Worm (Caenorhabditis elegans) whole organism, midembryonic: Measurements from ENCODE around the gene nrde-4.

Experiments used
- T22C8.4 ChIP-seq: fragments of 200-800 bp; sonication (Bioruptor generic); IDR thresholded peaks from 2 replicates; pipeline ENCODE4 v1.3.6; 2022; ENCODE audit warnings: missing genetic modification characterization, missing compliant biosample characterization
- cog-1 ChIP-seq: sonication (generic microtip); optimal IDR thresholded peaks from 2 replicates; lab custom pipeline; 2016; ENCODE audit warnings: missing genetic modification characterization, missing compliant biosample characterization
- flt-1 ChIP-seq: fragments of 200-800 bp; sonication (Bioruptor generic); IDR thresholded peaks from 2 replicates; pipeline ENCODE4 v1.3.6; 2022; ENCODE audit warnings: missing genetic modification characterization, missing compliant biosample characterization
- klf-2 ChIP-seq: fragments of 200-800 bp; sonication (Bioruptor generic); conservative IDR thresholded peaks from 2 replicates; pipeline ENCODE4 v1.3.6; 2022; ENCODE audit warnings: missing genetic modification reagents, missing genetic modification characterization, missing compliant biosample characterization
- med-1 ChIP-seq: sonication (generic microtip); optimal IDR thresholded peaks from 2 replicates; lab custom pipeline; 2017; ENCODE audit warnings: missing genetic modification characterization, mild to moderate bottlenecking, missing compliant biosample characterization, antibody characterized with exemption, missing genetic modification reagents; ENCODE audit not compliant: insufficient read depth
- ref-1 ChIP-seq: fragments of 200-800 bp; sonication (Bioruptor generic); conservative IDR thresholded peaks from 2 replicates; pipeline ENCODE4 v1.3.6; 2022; ENCODE audit warnings: missing genetic modification reagents, missing genetic modification characterization, missing compliant biosample characterization
- tab-1 ChIP-seq: fragments of 200-800 bp; sonication (Bioruptor generic); IDR thresholded peaks from 2 replicates; pipeline ENCODE4 v1.3.6; 2022; ENCODE audit warnings: missing genetic modification characterization, missing compliant biosample characterization
- ztf-23 ChIP-seq: fragments of 200-800 bp; sonication (Bioruptor generic); IDR thresholded peaks from 2 replicates; pipeline ENCODE4 v1.3.6; 2022; ENCODE audit warnings: missing genetic modification reagents, missing genetic modification characterization, missing compliant biosample characterization

DNA sequence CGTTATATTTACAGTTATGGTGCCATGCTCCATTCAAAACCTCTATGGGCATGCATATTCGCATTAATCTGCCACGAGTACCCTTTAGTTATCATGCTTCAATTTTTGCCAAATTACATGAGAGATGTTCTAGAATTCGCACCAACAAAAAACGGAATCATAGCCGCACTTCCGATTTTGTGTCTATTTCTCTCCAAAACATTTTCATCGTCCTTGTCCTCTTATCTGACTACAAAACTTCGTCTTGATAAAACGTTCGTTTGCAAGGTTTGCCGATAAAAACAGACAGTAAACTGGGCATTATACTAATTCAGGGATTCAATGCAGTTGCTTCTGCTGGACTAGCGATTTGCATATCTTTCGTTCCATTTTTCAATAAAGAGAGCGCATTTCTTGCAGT is 864 bp downstream of the nrde-4 start:
- no peak for TF ChIP-seq ref-1 (GFP tag; lab: Robert Waterston, UW)
- no peak for TF ChIP-seq ztf-23 (GFP tag; lab: Robert Waterston, UW)
- no peak for TF ChIP-seq flt-1 (GFP tag; lab: Robert Waterston, UW)
- no peak for TF ChIP-seq T22C8.4 (GFP tag; lab: Robert Waterston, UW)
- TF ChIP-seq cog-1 (tag; lab: Kevin White, UChicago): no peak
- no peak for TF ChIP-seq med-1 (GFP tag; lab: Kevin White, UChicago)
- TF ChIP-seq klf-2: no peak
- TF ChIP-seq tab-1 (GFP tag; lab: Robert Waterston, UW): no peak
